Worm (Caenorhabditis elegans): ENCODE results near the gene F22E5.12.
"Not testable (repeated sequence)": the region's sequence is repeated elsewhere in the genome, so short reads cannot be mapped to it uniquely, and the experiment has no call there.

DNA sequence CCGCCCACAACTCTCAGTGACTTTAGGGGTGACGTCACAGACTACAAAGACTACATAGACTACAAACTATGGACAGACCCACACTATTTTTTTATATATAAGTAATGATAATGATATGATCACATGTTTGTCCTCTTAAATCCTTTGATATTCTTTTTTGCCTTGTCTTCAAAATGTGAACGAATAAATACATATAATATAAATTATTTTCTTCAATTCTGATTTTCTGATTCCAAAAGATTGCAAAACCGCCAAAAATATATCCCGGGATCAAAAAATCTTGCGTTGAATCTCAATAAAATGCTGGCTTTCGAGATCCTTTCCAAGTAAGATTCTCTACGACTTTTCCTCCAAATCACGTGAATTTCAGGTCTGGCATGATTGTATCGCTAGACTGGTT, 46.5 kb downstream of the F22E5.12 start, which contains the start of gene F33H12.1:
- not testable (repeated sequence) for TF ChIP-seq flt-1 (GFP tag; IDR thresholded peaks at IDR 0.05); ref-1 (GFP tag; conservative IDR thresholded peaks at IDR 0.05); klf-2 (GFP tag; conservative IDR thresholded peaks at IDR 0.05); T22C8.4 (GFP tag; IDR thresholded peaks at IDR 0.05); tab-1 (GFP tag; IDR thresholded peaks at IDR 0.05); ztf-29 (GFP tag; IDR thresholded peaks at IDR 0.05); cog-1 (tag; optimal IDR thresholded peaks at IDR 0.05); med-1 (GFP tag; optimal IDR thresholded peaks at IDR 0.05; ENCODE audit: insufficient read depth)
